Worm (Caenorhabditis elegans): Measurements from ENCODE around the gene ugt-7.

DNA sequence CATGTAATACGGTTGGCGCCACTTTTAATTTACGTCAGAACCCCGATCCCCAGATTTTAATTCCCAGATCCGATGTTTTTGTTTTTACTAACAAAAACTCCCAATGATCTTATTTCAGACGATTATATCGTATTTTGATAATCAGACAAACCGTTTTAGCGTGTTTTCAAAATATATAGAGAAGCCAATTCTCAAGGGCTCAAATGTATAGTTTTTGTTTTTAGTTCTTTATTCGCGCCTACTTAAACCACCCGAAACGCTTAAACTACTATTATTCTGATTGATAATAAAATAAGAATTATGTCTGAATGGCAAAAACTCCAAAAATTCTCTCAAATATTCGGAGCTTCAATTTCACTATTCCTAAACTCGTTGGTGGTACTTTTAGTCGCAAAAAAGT lies 43.8 kb downstream of the ugt-7 start, which contains the start of gene str-208:
- TF ChIP-seq ets-7 (tag; optimal IDR thresholded peaks at IDR 0.05): no peak
- no peak for TF ChIP-seq B0310.2 (tag; optimal IDR thresholded peaks at IDR 0.05)
- TF ChIP-seq tbx-37 (GFP tag; conservative IDR thresholded peaks at IDR 0.05): no peak
- no peak for TF ChIP-seq F13C5.2 (tag; optimal IDR thresholded peaks at IDR 0.05)
- TF ChIP-seq ceh-13 (GFP tag; optimal IDR thresholded peaks at IDR 0.05): no peak
- TF ChIP-seq aly-1 (tag; optimal IDR thresholded peaks at IDR 0.05): no peak
- TF ChIP-seq hmbx-1 (tag; optimal IDR thresholded peaks at IDR 0.05): no peak
- TF ChIP-seq ama-1 (optimal IDR thresholded peaks at IDR 0.05): no peak
- TF ChIP-seq ceh-36 (tag; optimal IDR thresholded peaks at IDR 0.05): no peak
- no peak for TF ChIP-seq tbx-11 (GFP tag; IDR thresholded peaks at IDR 0.05)
- no peak for TF ChIP-seq sea-1 (GFP tag; conservative IDR thresholded peaks at IDR 0.05)
- TF ChIP-seq flt-1 (GFP tag; IDR thresholded peaks at IDR 0.05): no peak
- no peak for TF ChIP-seq hmg-4 (GFP tag; optimal IDR thresholded peaks at IDR 0.05)
- no peak for TF ChIP-seq scrt-1 (GFP tag; IDR thresholded peaks at IDR 0.05)
